Worm (Caenorhabditis elegans) whole organism, late embryonic: ENCODE results near the gene gap-1.

ENCODE experiments used
- C08G9.2 ChIP-seq: sonication (generic microtip); optimal IDR thresholded peaks from 2 replicates; lab custom pipeline; 2016; ENCODE audit warnings: mild to moderate bottlenecking, missing genetic modification characterization, moderate library complexity, missing compliant biosample characterization
- F13H6.1 ChIP-seq: sonication (generic microtip); optimal IDR thresholded peaks from 2 replicates; lab custom pipeline; 2016; ENCODE audit warnings: missing genetic modification characterization, missing compliant biosample characterization
- K02D7.2 ChIP-seq: sonication (generic microtip); optimal IDR thresholded peaks from 2 replicates; lab custom pipeline; 2017; ENCODE audit warnings: mild to moderate bottlenecking, missing genetic modification characterization, missing compliant biosample characterization
- ahr-1 ChIP-seq: sonication (generic microtip); optimal IDR thresholded peaks from 2 replicates; lab custom pipeline; 2016; ENCODE audit warnings: missing genetic modification characterization, missing compliant biosample characterization
- ceh-18 ChIP-seq: sonication (generic microtip); optimal IDR thresholded peaks from 2 replicates; lab custom pipeline; 2016; ENCODE audit warnings: missing genetic modification characterization, missing compliant biosample characterization
- ceh-2 ChIP-seq: sonication (generic microtip); optimal IDR thresholded peaks from 2 replicates; lab custom pipeline; 2016; ENCODE audit warnings: missing genotype, missing genetic modification characterization, missing compliant biosample characterization
- ceh-31 ChIP-seq: sonication (generic microtip); optimal IDR thresholded peaks from 2 replicates; lab custom pipeline; 2016; ENCODE audit warnings: missing genetic modification characterization, missing compliant biosample characterization
- ceh-6 ChIP-seq: fragments of 200-800 bp; sonication (Bioruptor generic); optimal IDR thresholded peaks from 2 replicates; lab custom pipeline; 2018; ENCODE audit warnings: mild to moderate bottlenecking, missing genetic modification characterization, missing compliant biosample characterization
- ceh-9 ChIP-seq: sonication (generic microtip); optimal IDR thresholded peaks from 2 replicates; lab custom pipeline; 2016; ENCODE audit warnings: mild to moderate bottlenecking, missing genetic modification characterization, inconsistent platforms, missing compliant biosample characterization
- che-1 ChIP-seq: sonication (generic microtip); optimal IDR thresholded peaks from 2 replicates; lab custom pipeline; 2016; ENCODE audit warnings: mild to moderate bottlenecking, missing genetic modification characterization, missing compliant biosample characterization
- elt-2 ChIP-seq: sonication (generic microtip); optimal IDR thresholded peaks from 2 replicates; lab custom pipeline; 2016; ENCODE audit warnings: missing genetic modification reagents, missing genetic modification characterization, missing compliant biosample characterization
- fkh-10 ChIP-seq: fragments of 150-350 bp; optimal IDR thresholded peaks from 2 replicates; lab custom pipeline; 2014; ENCODE audit warnings: missing biosample characterization, missing genetic modification reagents, missing genetic modification characterization
- fkh-6 ChIP-seq: sonication (generic microtip); optimal IDR thresholded peaks from 2 replicates; lab custom pipeline; 2016; ENCODE audit warnings: missing genetic modification characterization, missing compliant biosample characterization
- gmeb-2 ChIP-seq: sonication (generic microtip); optimal IDR thresholded peaks from 2 replicates; lab custom pipeline; 2016; ENCODE audit warnings: missing genetic modification characterization, inconsistent platforms, missing compliant biosample characterization
- hlh-13 ChIP-seq: fragments of 200-800 bp; sonication (Bioruptor generic); optimal IDR thresholded peaks from 2 replicates; lab custom pipeline; 2018; ENCODE audit warnings: mild to moderate bottlenecking, missing genetic modification characterization, missing compliant biosample characterization
- hlh-30 ChIP-seq: sonication (generic microtip); optimal IDR thresholded peaks from 2 replicates; lab custom pipeline; 2017; ENCODE audit warnings: antibody characterized with exemption, missing genetic modification characterization, missing compliant biosample characterization; ENCODE audit not compliant: insufficient read depth
- hlh-6 ChIP-seq: sonication (generic microtip); optimal IDR thresholded peaks from 2 replicates; lab custom pipeline; 2016; ENCODE audit warnings: missing genotype, missing genetic modification characterization, missing compliant biosample characterization
- hlh-8 ChIP-seq: sonication (generic microtip); optimal IDR thresholded peaks from 2 replicates; lab custom pipeline; 2016; ENCODE audit warnings: missing genotype, missing genetic modification characterization, missing compliant biosample characterization
- lin-11 ChIP-seq: fragments of 200-800 bp; sonication (Bioruptor generic); optimal IDR thresholded peaks from 2 replicates; lab custom pipeline; 2018; ENCODE audit warnings: mild to moderate bottlenecking, missing genetic modification characterization, missing compliant biosample characterization
- madf-2 ChIP-seq: sonication (generic microtip); optimal IDR thresholded peaks from 2 replicates; lab custom pipeline; 2017; ENCODE audit warnings: missing genetic modification characterization, missing compliant biosample characterization
- mec-3 ChIP-seq: sonication (generic microtip); optimal IDR thresholded peaks from 2 replicates; lab custom pipeline; 2016; ENCODE audit warnings: borderline replicate concordance, missing genetic modification characterization, missing compliant biosample characterization
- nfya-1 ChIP-seq: sonication (generic microtip); optimal IDR thresholded peaks from 2 replicates; lab custom pipeline; 2017; ENCODE audit warnings: missing genetic modification characterization, mild to moderate bottlenecking, missing compliant biosample characterization, antibody characterized with exemption, moderate library complexity
- nhr-11 ChIP-seq: fragments of 150-350 bp; optimal IDR thresholded peaks from 2 replicates; lab custom pipeline; 2014; ENCODE audit warnings: missing biosample characterization, missing genetic modification characterization
- nhr-232 ChIP-seq: sonication (generic microtip); optimal IDR thresholded peaks from 2 replicates; lab custom pipeline; 2016; ENCODE audit warnings: missing genetic modification characterization, missing compliant biosample characterization
- pat-9 ChIP-seq: fragments of 200-800 bp; sonication (Bioruptor generic); optimal IDR thresholded peaks from 2 replicates; lab custom pipeline; 2018; ENCODE audit warnings: mild to moderate bottlenecking, missing genetic modification characterization, moderate library complexity, missing compliant biosample characterization
- pha-4 ChIP-seq: fragments of 150-350 bp; optimal IDR thresholded peaks from 2 replicates; lab custom pipeline; 2018; ENCODE audit warnings: missing biosample characterization, missing genetic modification reagents, missing genetic modification characterization
- pqm-1 ChIP-seq: sonication (generic microtip); optimal IDR thresholded peaks from 2 replicates; lab custom pipeline; 2016; ENCODE audit warnings: missing genetic modification characterization, missing compliant biosample characterization
- pros-1 ChIP-seq: fragments of 150-350 bp; optimal IDR thresholded peaks from 2 replicates; lab custom pipeline; 2014; ENCODE audit warnings: missing biosample characterization, missing genetic modification reagents, missing genetic modification characterization
- ref-2 ChIP-seq: sonication (generic microtip); optimal IDR thresholded peaks from 2 replicates; lab custom pipeline; 2016; ENCODE audit warnings: missing genetic modification characterization, missing compliant biosample characterization
- rnt-1 ChIP-seq: sonication (generic microtip); optimal IDR thresholded peaks from 2 replicates; lab custom pipeline; 2016; ENCODE audit warnings: missing genetic modification characterization, missing compliant biosample characterization
- sox-2 ChIP-seq: fragments of 200-800 bp; sonication (Bioruptor generic); IDR thresholded peaks from 2 replicates; pipeline ENCODE4 v1.3.6; 2022; ENCODE audit warnings: missing genetic modification reagents, missing genetic modification characterization, missing compliant biosample characterization
- sox-4 ChIP-seq: sonication (generic microtip); optimal IDR thresholded peaks from 2 replicates; lab custom pipeline; 2017; ENCODE audit warnings: mild to moderate bottlenecking, missing genetic modification characterization, inconsistent platforms, missing compliant biosample characterization
- unc-55 ChIP-seq: sonication (generic microtip); optimal IDR thresholded peaks from 2 replicates; lab custom pipeline; 2017; ENCODE audit warnings: missing biosample characterization, missing genetic modification reagents, missing genetic modification characterization
- zip-5 ChIP-seq: sonication (generic microtip); optimal IDR thresholded peaks from 2 replicates; lab custom pipeline; 2016; ENCODE audit warnings: missing genetic modification characterization, missing compliant biosample characterization
- ztf-16 ChIP-seq: sonication (generic microtip); optimal IDR thresholded peaks from 2 replicates; lab custom pipeline; 2017; ENCODE audit warnings: missing genetic modification characterization, missing compliant biosample characterization

gap-1 gene

ce11 chrX:2150006-2150405 lies 42.3 kb upstream of the gap-1 start, which contains the start of gene npax-2 (continued):
- no peak for TF ChIP-seq nhr-232 (tag; lab: Kevin White, UChicago)

ce11 chrX:2152062-2152461 lies 40.2 kb upstream of the gap-1 start:
- no peak for TF ChIP-seq madf-2
- TF ChIP-seq nhr-232 (tag; lab: Kevin White, UChicago), result no peak
- TF ChIP-seq hlh-13 (GFP tag; lab: Kevin White, UChicago), result no peak
- TF ChIP-seq sox-2 (GFP tag; lab: Robert Waterston, UW), result no peak
- no peak for TF ChIP-seq ztf-16 (tag; lab: Kevin White, UChicago)
- no peak for TF ChIP-seq fkh-6 (tag; lab: Kevin White, UChicago)
- TF ChIP-seq unc-55, result no peak
- TF ChIP-seq pat-9 (tag; lab: Kevin White, UChicago), result no peak
- TF ChIP-seq K02D7.2 (tag; lab: Kevin White, UChicago), result no peak
- no peak for TF ChIP-seq F13H6.1 (tag; lab: Kevin White, UChicago)
- no peak for TF ChIP-seq pqm-1 (tag; lab: Kevin White, UChicago)
- TF ChIP-seq ceh-9, result no peak
- no peak for TF ChIP-seq ceh-6 (GFP tag; lab: Kevin White, UChicago)
- TF ChIP-seq C08G9.2 (tag; lab: Kevin White, UChicago), result no peak
- no peak for TF ChIP-seq hlh-6 (tag; lab: Kevin White, UChicago)
- TF ChIP-seq pros-1 (tag; lab: Kevin White, UChicago), result no peak
- no peak for TF ChIP-seq hlh-30 (tag; lab: Kevin White, UChicago)
- no peak for TF ChIP-seq nhr-11

- no peak for TF ChIP-seq hlh-30 (tag; lab: Kevin White, UChicago)
Measured at ce11 chrX:2153780-2154179, 38.5 kb upstream of the gap-1 start.

- TF ChIP-seq gmeb-2 (tag; lab: Kevin White, UChicago) (no peak), ceh-9 (no peak), che-1 (no peak), elt-2 (tag; lab: Kevin White, UChicago) (peak; percentile 17), sox-2 (GFP tag; lab: Robert Waterston, UW) (no peak), F13H6.1 (tag; lab: Kevin White, UChicago) (no peak), rnt-1 (no peak)
Measured at ce11 chrX:2157855-2158254, 34.4 kb upstream of the gap-1 start.

- no peak for TF ChIP-seq fkh-10 (GFP tag; lab: Kevin White, UChicago)
- TF ChIP-seq hlh-13 (GFP tag; lab: Kevin White, UChicago), result no peak
- no peak for TF ChIP-seq pha-4 (tag; lab: Kevin White, UChicago)
- TF ChIP-seq ref-2, result no peak
- TF ChIP-seq ceh-31 (tag; lab: Kevin White, UChicago), result no peak
- no peak for TF ChIP-seq hlh-8 (tag; lab: Kevin White, UChicago)
- no peak for TF ChIP-seq zip-5 (tag; lab: Kevin White, UChicago)
- no peak for TF ChIP-seq ceh-18 (tag; lab: Kevin White, UChicago)
- TF ChIP-seq ceh-6 (GFP tag; lab: Kevin White, UChicago), result no peak
- TF ChIP-seq sox-2 (GFP tag; lab: Robert Waterston, UW), result no peak
- TF ChIP-seq unc-55, result no peak
- no peak for TF ChIP-seq mec-3 (tag; lab: Kevin White, UChicago)
- TF ChIP-seq ahr-1, result no peak
- no peak for TF ChIP-seq lin-11 (tag; lab: Kevin White, UChicago)
- TF ChIP-seq sox-4, result no peak
- no peak for TF ChIP-seq nfya-1 (tag; lab: Kevin White, UChicago)
- no peak for TF ChIP-seq ceh-2 (tag; lab: Kevin White, UChicago)
- TF ChIP-seq pros-1 (tag; lab: Kevin White, UChicago), result no peak
- TF ChIP-seq, all 69 proteins: peak for 0
Measured at ce11 chrX:2163084-2163483, 29.2 kb upstream of the gap-1 start, which contains the start of gene pdf-2. Gene pdf-2, plus strand, starts transcription at chrX:2163384.
